Fruit fly (Drosophila melanogaster) whole organism, adult: ENCODE data around the gene CG45101.
A peak's percentile ranks its signal among the peaks of the same experiment; 100 is the strongest.

Source experiments
- CG11617 ChIP-seq: fragments of 200-800 bp; sonication (Bioruptor generic); optimal IDR thresholded peaks from 2 replicates; lab custom pipeline; 2017; ENCODE audit warnings: mild to moderate bottlenecking, missing biosample characterization, missing genetic modification reagents, missing genetic modification characterization
- CG12768 ChIP-seq: fragments of 200-800 bp; sonication (Bioruptor generic); optimal IDR thresholded peaks from 2 replicates; lab custom pipeline; 2017; ENCODE audit warnings: missing biosample characterization, missing genetic modification characterization, mild to moderate bottlenecking, moderate library complexity, missing genetic modification reagents
- CG1620 ChIP-seq: fragments of 200-800 bp; sonication (Bioruptor generic); optimal IDR thresholded peaks from 2 replicates; lab custom pipeline; 2016; ENCODE audit warnings: missing biosample characterization, missing genetic modification characterization
- CG33017 ChIP-seq: fragments of 200-800 bp; sonication (Bioruptor generic); optimal IDR thresholded peaks from 2 replicates; lab custom pipeline; 2018; ENCODE audit warnings: missing biosample characterization, mild to moderate bottlenecking, missing genetic modification characterization, moderate library complexity
- CG5204 ChIP-seq: fragments of 200-800 bp; sonication (Bioruptor generic); optimal IDR thresholded peaks from 2 replicates; lab custom pipeline; 2016; ENCODE audit warnings: missing biosample characterization, missing genetic modification characterization
- CG7045 ChIP-seq: fragments of 200-800 bp; sonication (Bioruptor generic); optimal IDR thresholded peaks from 2 replicates; lab custom pipeline; 2017; ENCODE audit warnings: missing biosample characterization, mild to moderate bottlenecking, missing genetic modification characterization
- CG7101 ChIP-seq: fragments of 200-800 bp; sonication (Bioruptor generic); optimal IDR thresholded peaks from 2 replicates; lab custom pipeline; 2018; ENCODE audit warnings: missing biosample characterization, mild to moderate bottlenecking, missing genetic modification characterization, moderate library complexity
- Clk ChIP-seq: fragments of 200-800 bp; sonication (Bioruptor generic); optimal IDR thresholded peaks from 2 replicates; lab custom pipeline; 2017; ENCODE audit warnings: missing biosample characterization, missing genetic modification characterization
- Crg-1 ChIP-seq: fragments of 200-800 bp; sonication (Bioruptor generic); optimal IDR thresholded peaks from 2 replicates; lab custom pipeline; 2016; ENCODE audit warnings: missing biosample characterization, missing genetic modification characterization
- Hr96 ChIP-seq: fragments of 200-800 bp; sonication (Bioruptor generic); optimal IDR thresholded peaks from 2 replicates; lab custom pipeline; 2016; ENCODE audit warnings: missing biosample characterization, missing genetic modification characterization
- Mnt ChIP-seq: fragments of 200-800 bp; sonication (Bioruptor generic); optimal IDR thresholded peaks from 2 replicates; lab custom pipeline; 2016; ENCODE audit warnings: missing biosample characterization, mild to moderate bottlenecking, missing genetic modification characterization
- bab1 ChIP-seq: fragments of 200-800 bp; sonication (Bioruptor generic); optimal IDR thresholded peaks from 3 replicates; lab custom pipeline; 2019; ENCODE audit warnings: missing biosample characterization, mild to moderate bottlenecking, missing genetic modification characterization, moderate library complexity
- cic ChIP-seq: fragments of 200-800 bp; sonication (Bioruptor generic); optimal IDR thresholded peaks from 2 replicates; lab custom pipeline; 2017; ENCODE audit warnings: missing biosample characterization, mild to moderate bottlenecking, missing genetic modification characterization, moderate library complexity
- cnc ChIP-seq, 2 experiments: fragments of >200 bp; optimal IDR thresholded peaks; 2 replicates each; lab custom pipeline; 2017
- kay ChIP-seq: fragments of 200-800 bp; sonication (Bioruptor generic); peaks from one replicate; lab custom pipeline; 2016; ENCODE audit warnings: missing biosample characterization, missing genetic modification characterization, borderline replicate concordance
- ovo ChIP-seq: fragments of 200-800 bp; sonication (Bioruptor generic); optimal IDR thresholded peaks from 2 replicates; lab custom pipeline; 2016; ENCODE audit warnings: missing biosample characterization, missing genetic modification characterization
- pad ChIP-seq: fragments of 200-800 bp; sonication (Bioruptor generic); optimal IDR thresholded peaks from 3 replicates; lab custom pipeline; 2017; ENCODE audit warnings: missing biosample characterization, missing genetic modification characterization, mild to moderate bottlenecking, moderate library complexity, missing genetic modification reagents
- tj ChIP-seq: fragments of 200-800 bp; sonication (Bioruptor generic); optimal IDR thresholded peaks from 3 replicates; lab custom pipeline; 2017; ENCODE audit warnings: missing biosample characterization, mild to moderate bottlenecking, missing genetic modification characterization, moderate library complexity
- toe ChIP-seq: fragments of 200-800 bp; sonication (Bioruptor generic); optimal IDR thresholded peaks from 2 replicates; lab custom pipeline; 2016; ENCODE audit warnings: missing biosample characterization, missing genetic modification characterization

Gene CG45101

DNA sequence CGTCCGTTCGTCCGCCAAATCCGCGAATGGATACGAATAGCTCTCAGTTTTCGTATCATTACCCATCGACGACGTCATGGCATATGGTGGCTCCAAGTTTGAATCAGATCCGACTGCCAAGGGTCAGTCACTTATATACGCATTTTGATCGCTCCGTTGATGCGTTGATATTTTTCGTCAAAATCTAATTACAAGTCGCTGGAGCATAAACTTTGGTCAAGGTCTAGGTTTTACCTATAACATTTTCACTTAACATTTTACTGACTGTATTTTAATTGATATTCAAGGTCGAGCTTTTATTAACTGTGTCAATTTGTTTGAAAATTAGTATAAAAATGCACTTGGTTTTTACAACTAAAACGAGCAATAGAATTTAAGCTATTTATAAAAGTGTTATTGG lies 36.8 kb downstream of the CG45101 start, which contains the start of gene Elo68beta:
Gene Elo68beta (minus strand): TSS at position 101 of the 400 bp plus-strand sequence.
- TF ChIP-seq cic (GFP tag; lab: Kevin White, UChicago): no peak
- TF ChIP-seq kay (GFP tag; lab: Kevin White, UChicago): peak; percentile 19

DNA sequence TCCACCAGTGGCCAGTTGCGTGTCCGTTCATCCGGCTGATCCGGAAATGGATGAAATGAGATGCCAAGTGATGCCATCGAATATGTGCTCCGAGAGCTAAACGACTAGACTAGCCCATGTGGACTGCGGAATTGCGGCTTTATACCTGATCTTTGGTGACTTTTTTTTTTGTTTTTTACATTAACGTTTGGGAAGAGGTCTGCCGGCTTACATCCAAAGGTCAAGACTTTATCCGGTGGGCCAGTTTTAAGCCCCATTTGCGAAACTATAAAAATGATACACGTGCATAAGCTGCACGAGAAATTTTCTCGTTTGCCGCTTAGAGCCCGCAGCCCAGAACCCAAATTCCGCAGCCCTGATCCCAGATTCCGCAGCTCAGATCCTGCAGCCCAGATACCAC lies 38.1 kb downstream of the CG45101 start, which contains the start of gene Elo68alpha:
Gene Elo68alpha (minus strand): TSS at position 101 of the 400 bp plus-strand sequence.
- TF ChIP-seq CG1620 (GFP tag; lab: Kevin White, UChicago) (no peak), tj (GFP tag; lab: Kevin White, UChicago) (no peak), Mnt (GFP tag; lab: Kevin White, UChicago) (no peak), CG7045 (GFP tag; lab: Kevin White, UChicago) (no peak), CG5204 (GFP tag; lab: Kevin White, UChicago) (no peak)

DNA sequence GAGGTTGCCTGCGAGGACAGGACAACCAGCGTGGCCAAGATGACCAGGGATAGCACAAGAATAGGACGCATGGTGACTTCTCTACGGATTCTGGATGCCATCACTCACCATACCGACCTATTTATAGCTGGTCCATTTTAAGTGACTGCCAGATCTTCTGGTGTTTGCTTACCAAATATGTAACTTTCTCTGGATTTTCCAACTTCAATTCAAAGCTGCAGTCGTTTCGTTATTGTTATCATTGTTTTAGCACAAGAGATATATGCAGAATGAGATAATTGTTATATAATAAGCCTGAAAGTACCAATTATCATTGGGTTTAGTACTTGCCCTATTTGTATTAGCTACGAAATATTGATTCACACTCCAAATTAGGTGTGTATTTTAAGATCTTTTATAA lies 39.0 kb downstream of the CG45101 start, which contains the start of gene CG32071:
Gene CG32071 (minus strand): TSS at position 101 of the 400 bp plus-strand sequence.
- TF ChIP-seq cic (GFP tag; lab: Kevin White, UChicago) (no peak), CG5204 (GFP tag; lab: Kevin White, UChicago) (no peak), Mnt (GFP tag; lab: Kevin White, UChicago) (no peak), bab1 (GFP tag; lab: Kevin White, UChicago) (no peak), CG11617 (GFP tag; lab: Kevin White, UChicago) (no peak), kay (GFP tag; lab: Kevin White, UChicago) (no peak), Hr96 (GFP tag; lab: Kevin White, UChicago) (no peak), CG7101 (no peak), CG33017 (tag; lab: Kevin White, UChicago) (no peak)

DNA sequence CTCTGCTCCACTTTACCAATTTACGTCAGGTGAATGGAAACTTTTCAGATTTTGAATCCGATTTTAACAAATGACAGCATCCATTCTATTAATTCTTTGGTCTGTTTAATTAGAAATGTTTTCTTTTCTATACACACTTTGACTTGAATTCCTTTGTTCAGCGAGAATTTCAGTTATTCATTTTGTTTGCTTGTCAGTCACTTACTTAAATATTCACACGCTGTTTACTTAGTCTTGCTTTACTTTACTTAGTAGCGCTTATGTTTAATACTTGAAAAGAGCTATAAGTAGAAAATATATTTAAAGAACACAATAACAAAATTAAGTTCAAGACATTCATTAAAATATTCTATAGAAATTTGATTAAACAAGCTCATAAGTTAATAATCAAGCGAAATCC lies 42.6 kb downstream of the CG45101 start, which contains the start of gene CG32073:
Gene CG32073 (minus strand): TSS at position 151 of the 400 bp plus-strand sequence.
- TF ChIP-seq kay (GFP tag; lab: Kevin White, UChicago): no peak
- no peak for TF ChIP-seq CG11617 (GFP tag; lab: Kevin White, UChicago)
- no peak for TF ChIP-seq CG7045 (GFP tag; lab: Kevin White, UChicago)
- no peak for TF ChIP-seq cnc (optimal IDR thresholded peaks at IDR 0.05; lab: Kevin White, UChicago)
- no peak for TF ChIP-seq CG12768 (GFP tag; lab: Kevin White, UChicago)
- no peak for TF ChIP-seq Mnt (GFP tag; lab: Kevin White, UChicago)
- TF ChIP-seq CG5204 (GFP tag; lab: Kevin White, UChicago): no peak
- no peak for TF ChIP-seq Hr96 (GFP tag; lab: Kevin White, UChicago)
- no peak for TF ChIP-seq bab1 (GFP tag; lab: Kevin White, UChicago)
- no peak for TF ChIP-seq ovo (GFP tag; lab: Kevin White, UChicago)
- no peak for TF ChIP-seq tj (GFP tag; lab: Kevin White, UChicago)
- TF ChIP-seq pad (GFP tag; lab: Kevin White, UChicago): no peak
- no peak for TF ChIP-seq CG1620 (GFP tag; lab: Kevin White, UChicago)
- no peak for TF ChIP-seq Clk (GFP tag; lab: Kevin White, UChicago)
- no peak for TF ChIP-seq Crg-1 (GFP tag; lab: Kevin White, UChicago)

DNA sequence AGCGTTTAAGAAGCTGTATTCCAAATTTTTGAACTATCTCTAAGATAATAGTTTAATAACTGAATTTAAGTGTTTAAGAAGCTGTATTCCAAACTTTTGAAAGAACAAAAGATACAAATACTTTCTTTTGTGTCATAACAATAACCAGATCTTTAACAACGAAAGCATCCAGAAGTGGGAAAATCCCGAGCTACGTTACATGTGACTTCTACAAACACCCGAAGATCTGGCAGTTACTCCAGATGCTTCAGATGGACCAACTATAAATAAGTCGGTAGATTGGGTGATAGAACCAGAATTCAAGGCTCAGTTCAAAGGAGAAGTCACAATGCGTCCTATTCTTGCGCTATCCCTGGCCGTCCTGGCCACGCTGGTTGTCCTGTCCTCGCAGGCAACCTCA lies 43.1 kb downstream of the CG45101 start, which contains the start of gene CG12522:
Gene CG12522 (plus strand): TSS at position 301 of the 400 bp plus-strand sequence.
- TF ChIP-seq CG33017 (tag; lab: Kevin White, UChicago) (no peak), CG1620 (GFP tag; lab: Kevin White, UChicago) (no peak), cic (GFP tag; lab: Kevin White, UChicago) (no peak), Clk (GFP tag; lab: Kevin White, UChicago) (no peak), bab1 (GFP tag; lab: Kevin White, UChicago) (no peak), CG7045 (GFP tag; lab: Kevin White, UChicago) (no peak), Crg-1 (GFP tag; lab: Kevin White, UChicago) (no peak), cnc (optimal IDR thresholded peaks at IDR 0.05; lab: Kevin White, UChicago) (no peak), CG12768 (GFP tag; lab: Kevin White, UChicago) (no peak), ovo (GFP tag; lab: Kevin White, UChicago) (no peak), Hr96 (GFP tag; lab: Kevin White, UChicago) (no peak), CG5204 (GFP tag; lab: Kevin White, UChicago) (no peak), toe (GFP tag; lab: Kevin White, UChicago) (no peak)

DNA sequence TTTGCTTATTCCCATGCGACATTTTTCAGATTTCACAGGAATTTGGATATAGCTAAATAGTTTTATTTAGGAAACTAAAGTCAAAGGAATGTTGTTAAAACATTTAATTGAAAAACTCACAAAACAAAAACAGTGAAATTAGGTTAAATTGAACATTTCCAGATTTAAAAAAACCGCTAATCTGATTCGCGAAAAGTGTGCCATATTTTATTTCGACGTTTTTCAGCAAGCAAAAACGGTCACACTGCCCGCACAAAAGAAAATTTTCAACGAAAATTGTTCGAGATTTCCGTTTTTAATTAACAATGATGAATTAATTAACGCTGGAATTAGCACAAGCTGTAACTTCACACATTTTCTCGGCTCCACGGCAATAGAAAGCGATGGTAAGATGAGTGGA lies 44.7 kb downstream of the CG45101 start, which contains the start of the genes CG34012 and emei:
Gene CG34012 (minus strand): TSS at position 52 of the 400 bp plus-strand sequence.
Gene emei (plus strand): TSS at position 237 of the 400 bp plus-strand sequence.
- no peak for TF ChIP-seq CG12768 (GFP tag; lab: Kevin White, UChicago)

DNA sequence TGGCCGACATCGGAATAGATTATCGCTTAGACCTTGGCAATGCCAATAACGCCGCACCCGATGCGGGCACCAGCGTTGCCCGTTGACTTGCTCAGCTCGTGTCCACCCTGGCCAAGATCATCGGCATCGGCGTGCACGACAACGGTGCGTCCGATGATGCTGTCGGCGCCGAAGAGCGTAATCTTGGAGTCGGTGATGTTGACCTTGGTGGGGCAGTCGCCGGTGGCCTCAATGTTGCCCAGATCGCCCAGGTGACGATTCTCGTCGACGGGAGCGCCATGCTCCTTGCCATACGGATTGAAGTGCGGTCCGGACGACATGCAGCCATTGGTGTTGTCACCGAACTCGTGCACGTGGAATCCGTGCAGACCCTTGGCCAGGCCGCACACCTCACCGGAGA lies 47.6 kb downstream of the CG45101 start:
- TF ChIP-seq CG11617 (GFP tag; lab: Kevin White, UChicago) (no peak), CG1620 (GFP tag; lab: Kevin White, UChicago) (no peak), cic (GFP tag; lab: Kevin White, UChicago) (no peak), Hr96 (GFP tag; lab: Kevin White, UChicago) (no peak), CG7101 (no peak), toe (GFP tag; lab: Kevin White, UChicago) (no peak), Mnt (GFP tag; lab: Kevin White, UChicago) (no peak), bab1 (GFP tag; lab: Kevin White, UChicago) (no peak), pad (GFP tag; lab: Kevin White, UChicago) (no peak), kay (GFP tag; lab: Kevin White, UChicago) (no peak), tj (GFP tag; lab: Kevin White, UChicago) (no peak), cnc (optimal IDR thresholded peaks at IDR 0.05; lab: Kevin White, UChicago) (no peak), CG5204 (GFP tag; lab: Kevin White, UChicago) (no peak), Crg-1 (GFP tag; lab: Kevin White, UChicago) (no peak), Clk (GFP tag; lab: Kevin White, UChicago) (no peak), CG7045 (GFP tag; lab: Kevin White, UChicago) (no peak), ovo (GFP tag; lab: Kevin White, UChicago) (no peak), CG33017 (tag; lab: Kevin White, UChicago) (no peak)
